Fruit fly (Drosophila melanogaster): ENCODE measurements around the gene INPP5E.

The INPP5E gene

dm6 chr3L:12289664-12290063, 12.2 kb downstream of the INPP5E start:
- TF ChIP-seq CG8478 (optimal IDR thresholded peaks at IDR 0.05) (no peak), EcR (GFP tag; optimal IDR thresholded peaks at IDR 0.05) (no peak), psq (optimal IDR thresholded peaks at IDR 0.05) (no peak), pan (optimal IDR thresholded peaks at IDR 0.05) (no peak), Dll (optimal IDR thresholded peaks at IDR 0.05) (no peak), usp (GFP tag; optimal IDR thresholded peaks at IDR 0.05) (no peak)

DNA sequence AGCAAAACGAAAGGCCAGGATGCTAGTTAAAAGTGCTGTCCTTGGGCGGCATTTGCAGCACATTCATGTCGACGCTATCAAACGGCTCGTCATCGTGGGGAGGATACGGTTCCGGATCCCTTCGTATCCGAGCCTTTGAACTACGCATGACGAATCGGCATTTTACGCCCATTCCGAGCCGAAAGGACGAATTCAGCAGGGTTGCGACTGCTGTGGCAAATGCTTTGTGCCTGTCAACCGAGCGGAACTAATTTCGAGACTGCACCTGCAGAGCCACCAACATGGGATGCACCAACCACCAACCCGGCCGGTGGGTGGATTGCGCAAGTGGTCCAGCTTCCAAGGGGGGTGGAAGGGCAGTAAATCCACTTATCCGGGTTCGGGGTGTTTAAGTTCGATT, 13.1 kb downstream of the INPP5E start:
- TF ChIP-seq CG8478 (optimal IDR thresholded peaks at IDR 0.05) (no peak), EcR (GFP tag; optimal IDR thresholded peaks at IDR 0.05) (no peak), psq (optimal IDR thresholded peaks at IDR 0.05) (no peak), Dll (optimal IDR thresholded peaks at IDR 0.05) (no peak), pan (optimal IDR thresholded peaks at IDR 0.05) (no peak), usp (GFP tag; optimal IDR thresholded peaks at IDR 0.05) (no peak)

dm6 chr3L:12294602-12295001, 17.1 kb downstream of the INPP5E start:
- TF ChIP-seq Dll (optimal IDR thresholded peaks at IDR 0.05) = no peak

dm6 chr3L:12296073-12296527, 18.6 kb downstream of the INPP5E start, which contains the start of gene CG4328:
CG4328 (minus strand) TSS chr3L:12296123.
- TF ChIP-seq Dll (optimal IDR thresholded peaks at IDR 0.05) (no peak), pan (optimal IDR thresholded peaks at IDR 0.05) (no peak), usp (GFP tag; optimal IDR thresholded peaks at IDR 0.05) (no peak), psq (optimal IDR thresholded peaks at IDR 0.05) (no peak), EcR (GFP tag; optimal IDR thresholded peaks at IDR 0.05) (no peak), CG8478 (optimal IDR thresholded peaks at IDR 0.05) (no peak)

DNA sequence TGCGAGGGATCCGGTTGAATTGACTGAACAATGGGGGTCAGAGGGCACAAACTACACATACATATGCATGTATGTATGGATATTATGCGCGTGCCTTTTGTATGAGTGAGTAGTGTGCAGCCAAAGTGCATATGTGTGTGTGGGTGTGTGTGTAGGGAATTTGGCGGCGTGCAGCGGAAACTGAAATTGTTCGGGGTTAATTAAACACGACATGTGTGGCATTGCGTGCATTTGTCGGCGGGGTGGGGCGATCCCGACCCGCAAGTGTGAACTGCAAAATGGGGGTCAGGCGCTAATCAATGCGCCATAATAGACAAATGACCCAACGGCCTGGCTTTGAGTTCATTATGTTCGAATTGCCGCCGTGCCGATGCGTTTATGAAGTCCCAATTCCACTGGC, 20.6 kb downstream of the INPP5E start:
- TF ChIP-seq usp (GFP tag; optimal IDR thresholded peaks at IDR 0.05) (no peak), CG8478 (optimal IDR thresholded peaks at IDR 0.05) (no peak), psq (optimal IDR thresholded peaks at IDR 0.05) (no peak), EcR (GFP tag; optimal IDR thresholded peaks at IDR 0.05) (no peak), pan (optimal IDR thresholded peaks at IDR 0.05) (no peak), Dll (optimal IDR thresholded peaks at IDR 0.05) (no peak)

DNA sequence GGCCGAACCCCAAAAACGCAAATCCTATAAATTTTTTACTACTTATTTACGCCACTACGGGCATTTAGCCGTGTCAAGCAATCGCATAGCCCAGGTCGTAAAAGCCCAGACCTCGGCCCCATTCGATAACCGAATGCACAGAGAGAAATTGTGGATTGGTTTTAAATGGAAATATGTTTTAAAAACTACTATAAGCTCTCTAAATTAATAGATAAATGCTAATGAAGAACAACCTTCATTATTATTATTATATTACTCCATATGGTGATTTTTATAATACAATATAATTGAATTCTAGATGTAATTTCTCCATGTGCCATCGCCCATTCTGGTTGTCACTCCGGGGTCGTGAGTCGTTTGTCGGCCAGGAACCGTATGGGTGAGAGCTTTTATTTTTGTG, 28.4 kb downstream of the INPP5E start:
- no peak for TF ChIP-seq usp (GFP tag; optimal IDR thresholded peaks at IDR 0.05)
- TF ChIP-seq pan (optimal IDR thresholded peaks at IDR 0.05) = no peak
- no peak for TF ChIP-seq EcR (GFP tag; optimal IDR thresholded peaks at IDR 0.05)

DNA sequence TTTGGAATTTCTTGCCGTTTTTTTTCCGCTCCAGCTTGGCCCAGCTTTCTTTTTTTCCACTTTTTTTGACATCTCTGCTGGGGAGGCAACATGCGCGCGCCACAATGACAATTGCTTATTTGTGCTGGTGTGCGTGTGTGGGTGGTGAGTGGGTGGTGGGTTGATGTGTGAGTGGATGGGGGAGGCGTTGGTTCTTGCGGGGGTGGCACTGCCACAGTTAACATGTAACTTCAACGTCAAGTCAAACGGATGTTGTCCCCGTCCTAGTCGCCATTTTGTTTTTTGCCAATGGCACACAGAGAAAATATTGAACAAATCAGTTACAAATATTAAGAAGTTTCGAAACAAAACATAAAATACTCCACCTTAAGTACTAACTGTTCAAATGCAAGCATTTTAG, 33.0 kb downstream of the INPP5E start, which contains the start of gene CG44355:
Gene CG44355, plus strand, starts transcription at position 301 of the 400 bp plus-strand sequence.
- no peak for TF ChIP-seq pan (optimal IDR thresholded peaks at IDR 0.05)

dm6 chr3L:12313280-12313679, 35.8 kb downstream of the INPP5E start:
- TF ChIP-seq pan (optimal IDR thresholded peaks at IDR 0.05) (no peak), usp (GFP tag; optimal IDR thresholded peaks at IDR 0.05) (no peak), EcR (GFP tag; optimal IDR thresholded peaks at IDR 0.05) (no peak), Dll (optimal IDR thresholded peaks at IDR 0.05) (no peak), CG8478 (optimal IDR thresholded peaks at IDR 0.05) (no peak), psq (optimal IDR thresholded peaks at IDR 0.05) (no peak)

DNA sequence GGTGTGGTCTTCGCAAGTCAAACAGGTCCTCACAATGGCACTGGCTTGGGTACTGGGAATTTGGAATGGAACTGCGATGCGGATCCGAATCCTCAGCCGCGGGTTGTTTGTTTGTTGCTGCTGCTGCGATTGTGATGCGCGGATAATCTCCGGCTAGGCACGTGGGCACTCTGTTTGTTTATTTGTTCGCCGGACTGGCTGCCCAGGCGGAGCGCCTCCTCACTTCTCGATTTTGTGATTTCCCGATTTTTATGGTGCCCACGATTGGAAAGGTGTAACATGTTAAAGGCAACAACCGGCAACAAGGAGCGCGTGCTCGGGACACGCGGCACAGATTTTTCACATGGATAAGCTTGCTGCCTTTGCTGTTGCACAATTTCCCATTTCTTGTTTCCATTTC, 42.3 kb downstream of the INPP5E start:
- TF ChIP-seq usp (GFP tag; optimal IDR thresholded peaks at IDR 0.05) = no peak
- no peak for TF ChIP-seq pan (optimal IDR thresholded peaks at IDR 0.05)
- TF ChIP-seq EcR (GFP tag; optimal IDR thresholded peaks at IDR 0.05) = no peak
- no peak for TF ChIP-seq psq (optimal IDR thresholded peaks at IDR 0.05)
- no peak for TF ChIP-seq CG8478 (optimal IDR thresholded peaks at IDR 0.05)
- TF ChIP-seq Dll (optimal IDR thresholded peaks at IDR 0.05) = no peak

DNA sequence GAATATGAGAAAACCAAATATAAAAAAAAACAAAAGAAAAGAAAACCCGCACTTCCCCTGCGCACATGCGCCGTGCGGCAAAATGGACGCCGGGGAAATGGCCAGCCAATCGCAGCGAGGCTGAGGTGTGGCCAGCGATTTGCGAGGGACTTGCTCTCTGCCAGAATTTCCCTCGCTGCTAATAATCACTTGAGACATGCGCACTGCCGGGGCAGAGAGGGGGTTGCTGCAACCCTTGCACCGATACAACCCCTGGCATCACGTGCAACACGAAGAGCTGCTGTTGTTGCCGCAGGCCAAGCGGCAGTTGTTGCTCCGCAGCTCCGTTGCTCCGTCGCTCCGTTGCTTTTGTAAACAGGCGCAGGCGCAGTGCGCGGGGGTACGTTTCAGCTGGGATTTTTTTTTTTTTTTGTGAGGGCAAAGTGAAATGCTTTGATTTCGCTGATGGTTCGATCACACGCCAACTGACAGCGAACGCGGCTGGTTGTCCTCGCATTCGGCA, 51.4 kb downstream of the INPP5E start, which contains the start of gene Lmx1a:
Gene Lmx1a, plus strand, starts transcription at position 452 of the 502 bp plus-strand sequence.
- no peak for TF ChIP-seq psq (optimal IDR thresholded peaks at IDR 0.05)
- TF ChIP-seq CG8478 (optimal IDR thresholded peaks at IDR 0.05) = no peak
- TF ChIP-seq pan (optimal IDR thresholded peaks at IDR 0.05) = no peak
- no peak for TF ChIP-seq EcR (GFP tag; optimal IDR thresholded peaks at IDR 0.05)
- no peak for TF ChIP-seq usp (GFP tag; optimal IDR thresholded peaks at IDR 0.05)
- no peak for TF ChIP-seq Dll (optimal IDR thresholded peaks at IDR 0.05)

DNA sequence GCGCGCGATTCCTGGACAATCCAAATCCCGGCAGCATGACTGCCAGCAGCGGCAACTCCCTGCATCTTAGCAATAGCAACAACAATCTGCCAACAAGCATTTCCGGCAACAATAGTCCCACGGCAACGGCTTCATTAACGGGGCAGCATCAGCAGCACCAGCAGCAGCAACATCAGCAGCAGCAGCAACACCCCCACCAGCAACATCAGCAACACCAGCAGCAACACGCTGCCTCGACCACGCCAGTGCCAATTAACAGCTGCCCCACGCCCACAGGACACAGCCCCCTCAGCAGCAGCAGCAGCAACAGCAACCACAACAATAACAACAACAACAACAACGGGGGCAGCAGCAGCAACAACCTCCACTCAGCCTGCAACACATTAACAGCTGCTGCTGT, 52.1 kb downstream of the INPP5E start:
- TF ChIP-seq CG8478 (optimal IDR thresholded peaks at IDR 0.05) = no peak
- no peak for TF ChIP-seq EcR (GFP tag; optimal IDR thresholded peaks at IDR 0.05)
- no peak for TF ChIP-seq Dll (optimal IDR thresholded peaks at IDR 0.05)
- no peak for TF ChIP-seq psq (optimal IDR thresholded peaks at IDR 0.05)
- no peak for TF ChIP-seq pan (optimal IDR thresholded peaks at IDR 0.05)
- TF ChIP-seq usp (GFP tag; optimal IDR thresholded peaks at IDR 0.05) = no peak
